Worm (Caenorhabditis elegans) whole organism, L1 larva: ENCODE results near the gene R07B7.12.

Experiments
- aly-2 ChIP-seq: fragments of 150-350 bp; optimal IDR thresholded peaks from 2 replicates; lab custom pipeline; 2014; ENCODE audit warnings: missing biosample characterization, missing genetic modification characterization
- ama-1 ChIP-seq: fragments of 150-350 bp; optimal IDR thresholded peaks from 2 replicates; lab custom pipeline; 2014
- mep-1 ChIP-seq: fragments of 150-350 bp; optimal IDR thresholded peaks from 2 replicates; lab custom pipeline; 2014; ENCODE audit warnings: missing biosample characterization, missing genetic modification characterization
- nhr-90 ChIP-seq: sonication (generic microtip); optimal IDR thresholded peaks from 2 replicates; lab custom pipeline; 2016; ENCODE audit warnings: mild to moderate bottlenecking, missing genetic modification characterization, missing compliant biosample characterization; ENCODE audit not compliant: poor library complexity
- tbx-2 ChIP-seq: sonication (generic microtip); optimal IDR thresholded peaks from 2 replicates; lab custom pipeline; 2016; ENCODE audit warnings: missing genetic modification characterization, missing compliant biosample characterization
- unc-62 ChIP-seq: fragments of 150-350 bp; optimal IDR thresholded peaks from 2 replicates; lab custom pipeline; 2014; ENCODE audit warnings: missing biosample characterization, missing genetic modification reagents, missing genetic modification characterization
- unc-86 ChIP-seq: sonication (generic microtip); optimal IDR thresholded peaks from 2 replicates; lab custom pipeline; 2016; ENCODE audit warnings: missing genetic modification characterization, missing compliant biosample characterization
- ztf-11 ChIP-seq, 2 experiments: sonication (generic microtip); optimal IDR thresholded peaks; 2 replicates each; lab custom pipeline; 2016 to 2017; ENCODE audit warnings: missing genetic modification characterization in 2 of 2, missing biosample characterization in 1 of 2, missing compliant biosample characterization in 1 of 2

DNA sequence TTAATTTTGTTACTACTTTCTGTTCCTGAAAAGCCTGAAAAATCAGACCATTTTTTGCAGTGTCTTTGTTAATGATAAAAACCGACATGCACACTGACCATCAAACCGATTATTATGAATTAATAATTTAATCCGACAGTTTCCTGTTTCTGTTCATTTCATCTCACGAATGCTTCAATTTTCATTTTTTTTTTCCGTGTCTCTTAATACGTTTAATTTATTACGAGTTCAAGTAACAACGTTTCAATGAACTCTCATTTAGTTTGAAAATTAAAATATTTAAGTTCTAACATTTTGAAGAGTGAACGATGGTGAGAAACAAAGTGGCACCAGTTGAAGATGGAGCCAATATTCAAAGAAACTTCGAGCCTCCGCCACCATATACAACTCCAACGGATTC lies 25.8 kb downstream of the R07B7.12 start, which contains the start of gene spin-1:
- no peak for TF ChIP-seq ztf-11 (tag; optimal IDR thresholded peaks at IDR 0.05; lab: Kevin White, UChicago)
- TF ChIP-seq unc-62 (GFP tag; lab: Kevin White, UChicago) = no peak
- no peak for TF ChIP-seq aly-2 (tag; lab: Kevin White, UChicago)
- TF ChIP-seq unc-86 (tag; lab: Kevin White, UChicago) = no peak
- no peak for TF ChIP-seq ama-1 (lab: Kevin White, UChicago)
- no peak for TF ChIP-seq tbx-2
- TF ChIP-seq nhr-90 (tag; lab: Kevin White, UChicago) = no peak
- no peak for TF ChIP-seq mep-1 (tag; lab: Kevin White, UChicago)
